Fruit fly (Drosophila melanogaster) whole organism, prepupa: ENCODE results near the gene SdhD.
A peak's percentile ranks its signal among the peaks of the same experiment; 100 is the strongest.

Experiments
- Blimp-1 ChIP-seq: fragments of 200-800 bp; sonication (Bioruptor generic); optimal IDR thresholded peaks from 3 replicates; lab custom pipeline; 2017; ENCODE audit warnings: missing biosample characterization, missing genetic modification characterization, mild to moderate bottlenecking, moderate library complexity, missing genetic modification reagents
- CG10631 ChIP-seq: fragments of 200-800 bp; sonication (Bioruptor generic); optimal IDR thresholded peaks from 2 replicates; lab custom pipeline; 2016; ENCODE audit warnings: missing biosample characterization, missing genetic modification characterization
- CG10669 ChIP-seq: fragments of 200-800 bp; sonication (Bioruptor generic); optimal IDR thresholded peaks from 3 replicates; lab custom pipeline; 2018; ENCODE audit warnings: missing biosample characterization, mild to moderate bottlenecking, missing genetic modification characterization, moderate library complexity
- CG11294 ChIP-seq: fragments of 200-800 bp; sonication (Bioruptor generic); IDR thresholded peaks from 2 replicates; pipeline ENCODE4 v1.3.6; 2022; ENCODE audit warnings: missing biosample characterization, missing genetic modification characterization
- CG11762 ChIP-seq: fragments of 200-800 bp; sonication (Bioruptor generic); optimal IDR thresholded peaks from 3 replicates; lab custom pipeline; 2016; ENCODE audit warnings: missing biosample characterization, missing genetic modification characterization; ENCODE audit not compliant: insufficient read depth
- CG11902 ChIP-seq: fragments of 200-800 bp; sonication (Bioruptor generic); optimal IDR thresholded peaks from 3 replicates; lab custom pipeline; 2016; ENCODE audit warnings: missing biosample characterization, missing genetic modification characterization
- CG15336 ChIP-seq: fragments of 200-800 bp; sonication (Bioruptor generic); IDR thresholded peaks from 2 replicates; pipeline ENCODE4 v1.3.6; 2022; ENCODE audit warnings: missing biosample characterization, missing genetic modification characterization
- CG1621 ChIP-seq: fragments of 200-800 bp; sonication (Bioruptor generic); optimal IDR thresholded peaks from 3 replicates; lab custom pipeline; 2018; ENCODE audit warnings: missing biosample characterization, mild to moderate bottlenecking, missing genetic modification characterization
- CG16779 ChIP-seq: fragments of 200-800 bp; sonication (Bioruptor generic); optimal IDR thresholded peaks from 3 replicates; lab custom pipeline; 2017; ENCODE audit warnings: missing biosample characterization, mild to moderate bottlenecking, missing genetic modification characterization
- CG31627 ChIP-seq: fragments of 200-800 bp; sonication (Bioruptor generic); optimal IDR thresholded peaks from 3 replicates; lab custom pipeline; 2016; ENCODE audit warnings: missing biosample characterization, missing genetic modification characterization
- CG32006 ChIP-seq: fragments of 200-800 bp; sonication (Bioruptor generic); optimal IDR thresholded peaks from 3 replicates; lab custom pipeline; 2017; ENCODE audit warnings: missing biosample characterization, mild to moderate bottlenecking, missing genetic modification characterization
- CG34406 ChIP-seq: fragments of 200-800 bp; sonication (Bioruptor generic); optimal IDR thresholded peaks from 3 replicates; lab custom pipeline; 2016; ENCODE audit warnings: missing biosample characterization, missing genetic modification characterization
- CG3919 ChIP-seq: fragments of 200-800 bp; sonication (Bioruptor generic); optimal IDR thresholded peaks from 3 replicates; lab custom pipeline; 2016; ENCODE audit warnings: missing biosample characterization, missing genetic modification characterization
- CG6276 ChIP-seq: fragments of 200-800 bp; sonication (Bioruptor generic); optimal IDR thresholded peaks from 2 replicates; lab custom pipeline; 2017; ENCODE audit warnings: missing biosample characterization, mild to moderate bottlenecking, missing genetic modification characterization
- CG6792 ChIP-seq: fragments of 200-800 bp; sonication (Bioruptor generic); optimal IDR thresholded peaks from 3 replicates; lab custom pipeline; 2016; ENCODE audit warnings: missing biosample characterization, missing genetic modification characterization
- CG8119 ChIP-seq: fragments of 200-800 bp; sonication (Bioruptor generic); IDR thresholded peaks from 3 replicates; pipeline ENCODE4 v1.3.6; 2022; ENCODE audit warnings: missing biosample characterization, missing genetic modification characterization
- CG8319 ChIP-seq: fragments of 200-800 bp; sonication (Bioruptor generic); optimal IDR thresholded peaks from 3 replicates; lab custom pipeline; 2016; ENCODE audit warnings: missing biosample characterization, missing genetic modification characterization
- CG8632 ChIP-seq: fragments of 200-800 bp; sonication (Bioruptor generic); optimal IDR thresholded peaks from 3 replicates; lab custom pipeline; 2016; ENCODE audit warnings: missing biosample characterization, missing genetic modification characterization
- Eip75B ChIP-seq: fragments of 200-800 bp; sonication (Bioruptor generic); optimal IDR thresholded peaks from 3 replicates; lab custom pipeline; 2016; ENCODE audit warnings: missing biosample characterization, missing genetic modification characterization
- Eip78C ChIP-seq: fragments of 200-800 bp; sonication (Bioruptor generic); peaks from one replicate; lab custom pipeline; 2016; ENCODE audit warnings: missing biosample characterization, missing genetic modification characterization
- Ets21C ChIP-seq: fragments of 200-800 bp; sonication (Bioruptor generic); optimal IDR thresholded peaks from 3 replicates; lab custom pipeline; 2016; ENCODE audit warnings: missing biosample characterization, missing genetic modification characterization
- Ets96B ChIP-seq: fragments of 200-800 bp; optimal IDR thresholded peaks from 2 replicates; lab custom pipeline; 2019; ENCODE audit warnings: missing biosample characterization, mild to moderate bottlenecking, missing genetic modification characterization, moderate library complexity
- Gug ChIP-seq: fragments of 200-800 bp; sonication (Bioruptor generic); IDR thresholded peaks from 2 replicates; pipeline ENCODE4 v1.3.6; 2022; ENCODE audit warnings: missing biosample characterization, missing genetic modification characterization
- Hr38 ChIP-seq: sonication (Bioruptor generic); optimal IDR thresholded peaks from 2 replicates; lab custom pipeline; 2016; ENCODE audit warnings: missing biosample characterization, missing genetic modification characterization
- Hr39 ChIP-seq: fragments of 200-800 bp; sonication (Bioruptor generic); optimal IDR thresholded peaks from 2 replicates; lab custom pipeline; 2016; ENCODE audit warnings: missing biosample characterization, missing genetic modification characterization
- Hr4 ChIP-seq: fragments of 200-800 bp; sonication (Bioruptor generic); optimal IDR thresholded peaks from 3 replicates; lab custom pipeline; 2016; ENCODE audit warnings: missing biosample characterization, missing genetic modification characterization
- OdsH ChIP-seq: fragments of 200-800 bp; sonication (Bioruptor generic); optimal IDR thresholded peaks from 3 replicates; lab custom pipeline; 2016; ENCODE audit warnings: missing biosample characterization, missing genetic modification characterization
- Smox ChIP-seq: fragments of 200-800 bp; sonication (Bioruptor generic); optimal IDR thresholded peaks from 3 replicates; lab custom pipeline; 2016; ENCODE audit warnings: missing biosample characterization, missing genetic modification characterization
- Sox102F ChIP-seq: fragments of 200-800 bp; sonication (Bioruptor generic); optimal IDR thresholded peaks from 2 replicates; lab custom pipeline; 2016; ENCODE audit warnings: missing biosample characterization, mild to moderate bottlenecking, missing genetic modification characterization
- Sox14 ChIP-seq: fragments of 200-800 bp; sonication (Bioruptor generic); optimal IDR thresholded peaks from 3 replicates; lab custom pipeline; 2016; ENCODE audit warnings: missing biosample characterization, missing genetic modification characterization
- achi ChIP-seq: fragments of 200-800 bp; sonication (Bioruptor generic); optimal IDR thresholded peaks from 3 replicates; lab custom pipeline; 2016; ENCODE audit warnings: missing biosample characterization, missing genetic modification characterization
- acj6 ChIP-seq: fragments of 200-800 bp; sonication (Bioruptor generic); optimal IDR thresholded peaks from 3 replicates; lab custom pipeline; 2016; ENCODE audit warnings: missing biosample characterization, missing genetic modification characterization
- cyc ChIP-seq: fragments of 200-800 bp; sonication (Bioruptor generic); optimal IDR thresholded peaks from 3 replicates; lab custom pipeline; 2016; ENCODE audit warnings: missing biosample characterization, missing genetic modification characterization
- dac ChIP-seq: fragments of 200-800 bp; sonication (Bioruptor generic); optimal IDR thresholded peaks from 2 replicates; lab custom pipeline; 2017; ENCODE audit warnings: missing biosample characterization, mild to moderate bottlenecking, missing genetic modification characterization
- esn ChIP-seq: fragments of 200-800 bp; sonication (Bioruptor generic); optimal IDR thresholded peaks from 2 replicates; lab custom pipeline; 2016; ENCODE audit warnings: missing biosample characterization, mild to moderate bottlenecking, missing genetic modification characterization, moderate library complexity
- fd59A ChIP-seq: fragments of 200-800 bp; sonication (Bioruptor generic); optimal IDR thresholded peaks from 2 replicates; lab custom pipeline; 2017; ENCODE audit warnings: missing biosample characterization, mild to moderate bottlenecking, missing genetic modification characterization, missing genetic modification reagents
- fd85E ChIP-seq: fragments of 200-800 bp; sonication (Bioruptor generic); optimal IDR thresholded peaks from 3 replicates; lab custom pipeline; 2016; ENCODE audit warnings: missing biosample characterization, missing genetic modification characterization
- fkh ChIP-seq: fragments of 200-800 bp; sonication (Bioruptor generic); optimal IDR thresholded peaks from 3 replicates; lab custom pipeline; 2017; ENCODE audit warnings: missing biosample characterization, mild to moderate bottlenecking, missing genetic modification characterization, moderate library complexity
- lz ChIP-seq: fragments of 200-800 bp; sonication (Bioruptor generic); optimal IDR thresholded peaks from 3 replicates; lab custom pipeline; 2016; ENCODE audit warnings: missing biosample characterization, missing genetic modification characterization
- net ChIP-seq: fragments of 200-800 bp; sonication (Bioruptor generic); optimal IDR thresholded peaks from 3 replicates; lab custom pipeline; 2016; ENCODE audit warnings: missing biosample characterization, missing genetic modification characterization
- pdm3 ChIP-seq: fragments of 200-800 bp; sonication (Bioruptor generic); optimal IDR thresholded peaks from 3 replicates; lab custom pipeline; 2016; ENCODE audit warnings: missing biosample characterization, missing genetic modification characterization
- salr ChIP-seq, 2 experiments: fragments of 200-800 bp; sonication (Bioruptor generic); optimal IDR thresholded peaks; 3 replicates each; lab custom pipeline; 2016 to 2018; ENCODE audit warnings: missing biosample characterization in 2 of 2, missing genetic modification characterization in 2 of 2, mild to moderate bottlenecking in 1 of 2
- spab ChIP-seq: fragments of 200-800 bp; sonication (Bioruptor generic); optimal IDR thresholded peaks from 2 replicates; lab custom pipeline; 2017; ENCODE audit warnings: missing biosample characterization, mild to moderate bottlenecking, missing genetic modification characterization, missing genetic modification reagents
- svp ChIP-seq: fragments of 200-800 bp; sonication (Bioruptor generic); peaks from one replicate; lab custom pipeline; 2016; ENCODE audit warnings: missing biosample characterization, missing genetic modification characterization
- topi ChIP-seq: fragments of 200-800 bp; sonication (Bioruptor generic); optimal IDR thresholded peaks from 3 replicates; lab custom pipeline; 2016; ENCODE audit warnings: missing biosample characterization, missing genetic modification characterization
- vri ChIP-seq: fragments of 200-800 bp; sonication (Bioruptor generic); optimal IDR thresholded peaks from 3 replicates; lab custom pipeline; 2016; ENCODE audit warnings: missing biosample characterization, mild to moderate bottlenecking, missing genetic modification characterization

SdhD gene

dm6 chr3R:23726740-23727139 lies 33.7 kb downstream of the SdhD start (continued):
- peak; percentile 5 for TF ChIP-seq CG11762 (GFP tag; lab: Kevin White, UChicago)
- TF ChIP-seq Blimp-1 (GFP tag; lab: Kevin White, UChicago), result no peak
- TF ChIP-seq Ets21C (GFP tag; lab: Kevin White, UChicago), result peak; percentile 29
- peak; percentile 20 for TF ChIP-seq fd59A (GFP tag; lab: Kevin White, UChicago)
- peak; percentile 93 for TF ChIP-seq Eip78C (GFP tag; lab: Kevin White, UChicago)
- TF ChIP-seq CG34406 (GFP tag; lab: Kevin White, UChicago), result peak; percentile 61
- TF ChIP-seq Hr39 (GFP tag; lab: Kevin White, UChicago), result peak; percentile 65
- peak; percentile 43 for TF ChIP-seq CG8319 (GFP tag; lab: Kevin White, UChicago)
- peak; percentile 4 for TF ChIP-seq CG16779 (tag; lab: Kevin White, UChicago)
- peak; percentile 8 for TF ChIP-seq dac
- TF ChIP-seq Gug (GFP tag; lab: Robert Waterston, UW), result peak; percentile 81
- peak; percentile 67 for TF ChIP-seq Eip75B (GFP tag; lab: Kevin White, UChicago)
- peak; percentile 84 for TF ChIP-seq CG32006
- peak; percentile 69 for TF ChIP-seq achi (GFP tag; lab: Kevin White, UChicago)
- TF ChIP-seq acj6, result peak; percentile 63
- TF ChIP-seq Sox102F, result peak; percentile 69
- peak; percentile 53 for TF ChIP-seq CG8632
- peak; percentile 70 for TF ChIP-seq CG11294
- peak; percentile 52 for TF ChIP-seq cyc (GFP tag; lab: Kevin White, UChicago)
- peak; percentile 16 for TF ChIP-seq CG1621 (tag; lab: Kevin White, UChicago)
- TF ChIP-seq fd85E, result peak; percentile 20
- no peak for TF ChIP-seq Hr38 (GFP tag; lab: Kevin White, UChicago)
- peak; percentile 78 for TF ChIP-seq esn (GFP tag; lab: Kevin White, UChicago)
- TF ChIP-seq CG11902 (GFP tag; lab: Kevin White, UChicago), result peak; percentile 33
- peak; percentile 80 for TF ChIP-seq Hr4 (GFP tag; lab: Kevin White, UChicago)

- TF ChIP-seq fkh, result peak; percentile 92
- TF ChIP-seq fd85E, result no peak
- TF ChIP-seq lz (GFP tag; lab: Kevin White, UChicago), result no peak
- no peak for TF ChIP-seq Ets96B (tag; lab: Kevin White, UChicago)
- no peak for TF ChIP-seq CG10631 (GFP tag; lab: Kevin White, UChicago)
- no peak for TF ChIP-seq OdsH (GFP tag; lab: Kevin White, UChicago)
- no peak for TF ChIP-seq topi (GFP tag; lab: Kevin White, UChicago)
- TF ChIP-seq svp (GFP tag; lab: Kevin White, UChicago), result peak; percentile 74
- TF ChIP-seq net, result no peak
- TF ChIP-seq spab (GFP tag; lab: Kevin White, UChicago), result no peak
- TF ChIP-seq Sox14 (GFP tag; lab: Kevin White, UChicago), result no peak
- TF ChIP-seq vri, result peak; percentile 44
- no peak for TF ChIP-seq cyc (GFP tag; lab: Kevin White, UChicago)
- TF ChIP-seq CG8319 (GFP tag; lab: Kevin White, UChicago), result no peak
- no peak for TF ChIP-seq dac
- TF ChIP-seq CG15336 (GFP tag; lab: Robert Waterston, UW), result no peak
- peak; percentile 42 for TF ChIP-seq Eip78C (GFP tag; lab: Kevin White, UChicago)
- no peak for TF ChIP-seq CG3919
- no peak for TF ChIP-seq esn (GFP tag; lab: Kevin White, UChicago)
Measured at dm6 chr3R:23725711-23726349, 34.6 kb downstream of the SdhD start.

dm6 chr3R:23724843-23725506 lies 35.4 kb downstream of the SdhD start:
- TF ChIP-seq Hr4 (GFP tag; lab: Kevin White, UChicago), result no peak
- no peak for TF ChIP-seq pdm3 (GFP tag; lab: Kevin White, UChicago)
- no peak for TF ChIP-seq CG1621 (tag; lab: Kevin White, UChicago)
- no peak for TF ChIP-seq CG34406 (GFP tag; lab: Kevin White, UChicago)
- peak; percentile 83 for TF ChIP-seq svp (GFP tag; lab: Kevin White, UChicago)
- TF ChIP-seq CG10631 (GFP tag; lab: Kevin White, UChicago), result no peak
- no peak for TF ChIP-seq CG8119 (GFP tag; lab: Robert Waterston, UW)
- no peak for TF ChIP-seq CG31627 (GFP tag; lab: Kevin White, UChicago)
- TF ChIP-seq salr (GFP tag; optimal IDR thresholded peaks at IDR 0.05; lab: Kevin White, UChicago), result no peak
- no peak for TF ChIP-seq CG8319 (GFP tag; lab: Kevin White, UChicago)
- peak; percentile 1 for TF ChIP-seq Eip78C (GFP tag; lab: Kevin White, UChicago)
- peak; percentile 72 for TF ChIP-seq vri
- peak; percentile 34 for TF ChIP-seq fkh
- no peak for TF ChIP-seq CG10669 (GFP tag; lab: Kevin White, UChicago)
- TF ChIP-seq Smox (GFP tag; lab: Kevin White, UChicago), result no peak
- TF ChIP-seq Ets21C (GFP tag; lab: Kevin White, UChicago), result no peak
- no peak for TF ChIP-seq CG8632
- no peak for TF ChIP-seq CG6792 (GFP tag; lab: Kevin White, UChicago)
- no peak for TF ChIP-seq dac
- no peak for TF ChIP-seq CG6276 (GFP tag; lab: Kevin White, UChicago)
